Fruit fly (Drosophila melanogaster) whole organism, embryonic: Measurements from ENCODE around the gene CG18596.

Experiments used
- CG34376 ChIP-seq: fragments of 200-800 bp; sonication (Bioruptor generic); optimal IDR thresholded peaks from 2 replicates; lab custom pipeline; 2018; ENCODE audit warnings: missing biosample characterization, mild to moderate bottlenecking, missing genetic modification characterization
- Side ChIP-seq: fragments of 200-800 bp; sonication (Bioruptor generic); optimal IDR thresholded peaks from 2 replicates; lab custom pipeline; 2016; ENCODE audit warnings: missing biosample characterization, missing genetic modification characterization
- Sry-β ChIP-seq: fragments of 200-800 bp; sonication (Bioruptor generic); optimal IDR thresholded peaks from 2 replicates; lab custom pipeline; 2018; ENCODE audit warnings: missing biosample characterization, mild to moderate bottlenecking, missing genetic modification characterization, moderate library complexity
- pros ChIP-seq: fragments of 200-800 bp; sonication (Bioruptor generic); optimal IDR thresholded peaks from 3 replicates; lab custom pipeline; 2019; ENCODE audit warnings: missing biosample characterization, mild to moderate bottlenecking, missing genetic modification characterization, moderate library complexity
- stwl ChIP-seq: fragments of 200-800 bp; sonication (Bioruptor generic); optimal IDR thresholded peaks from 3 replicates; lab custom pipeline; 2018; ENCODE audit warnings: missing biosample characterization, mild to moderate bottlenecking, missing genetic modification characterization, moderate library complexity

DNA sequence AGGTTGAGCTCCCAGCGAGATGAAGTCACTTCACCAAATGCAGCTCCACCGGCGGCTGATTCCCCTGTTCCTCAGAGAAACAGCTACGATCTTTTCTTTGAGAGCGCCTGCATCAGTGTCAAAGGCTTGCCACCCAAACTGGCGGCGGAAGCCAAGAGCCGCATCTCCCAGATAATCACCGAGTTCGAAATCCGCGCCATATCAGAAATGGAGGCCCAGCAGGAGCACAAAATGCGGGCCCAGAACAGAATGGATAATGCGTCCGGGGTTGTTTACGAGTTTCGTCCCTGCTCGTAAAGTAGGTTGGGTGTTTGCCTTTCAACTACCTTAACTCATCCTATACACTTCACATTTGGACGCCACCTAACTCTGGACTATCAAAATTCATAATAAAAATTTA lies 6.0 kb downstream of the CG18596 start, which contains the start of gene Gpdh3:
- no peak for TF ChIP-seq Side
- no peak for TF ChIP-seq CG34376 (GFP tag; lab: Kevin White, UChicago)
- no peak for TF ChIP-seq Sry-β (GFP tag; lab: Kevin White, UChicago)
- TF ChIP-seq stwl (tag; lab: Kevin White, UChicago) = no peak
- no peak for TF ChIP-seq pros (GFP tag; lab: Kevin White, UChicago)
